Fruit fly (Drosophila melanogaster) ovary, adult (tissue): Measurements from ENCODE around the gene HemK1.

Source experiments
- CG17801 ChIP-seq: fragments of 200-800 bp; optimal IDR thresholded peaks from 2 replicates; lab custom pipeline; 2019; ENCODE audit warnings: missing biosample characterization, mild to moderate bottlenecking, missing genetic modification characterization, moderate library complexity; ENCODE audit not compliant: partially characterized antibody

The HemK1 gene

DNA sequence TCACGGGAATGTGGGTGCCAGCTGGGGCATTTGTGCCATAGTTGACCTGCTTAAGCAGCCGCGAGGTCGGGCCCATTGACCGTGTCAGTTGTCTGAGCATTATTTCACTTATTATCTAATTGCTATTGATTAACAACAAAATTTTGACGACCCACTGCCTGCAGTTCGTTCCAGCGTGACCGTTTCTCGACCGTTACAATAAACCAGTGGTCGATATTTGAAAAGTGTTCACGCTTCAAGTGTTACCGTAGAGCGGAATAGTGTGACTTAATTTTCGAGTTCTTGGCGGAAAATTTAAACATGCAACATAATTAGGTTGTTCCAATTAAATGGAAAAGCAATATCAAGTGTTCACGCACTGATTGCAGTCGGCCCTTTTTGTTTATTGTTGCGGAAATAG, at the start of gene HemK1:
TSS of gene HemK1 (minus strand) at position 190 of the 400 bp plus-strand sequence.
- peak; percentile 41 for TF ChIP-seq CG17801 (GFP tag; lab: Kevin White, UChicago)

DNA sequence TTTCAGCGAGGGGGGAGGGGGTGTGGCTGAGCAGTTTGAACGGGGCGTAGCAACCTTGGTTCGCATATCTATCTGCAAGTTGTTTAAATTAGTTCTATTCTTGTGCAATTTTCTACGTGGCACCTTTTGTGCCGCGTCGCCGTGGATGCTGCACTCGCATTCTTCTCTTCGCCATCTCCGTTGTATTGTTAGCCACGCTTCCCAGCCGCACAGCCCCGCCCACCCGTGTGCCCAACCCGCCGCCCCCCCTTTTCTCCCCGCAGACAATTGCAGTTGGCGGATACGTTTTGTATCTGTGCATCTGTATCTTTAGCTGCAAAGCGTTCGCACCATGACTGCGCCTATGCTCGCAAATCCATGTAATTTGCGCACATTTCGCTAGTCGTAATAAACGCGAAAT, 46.5 kb upstream of the HemK1 start:
- TF ChIP-seq CG17801 (GFP tag; lab: Kevin White, UChicago), result no peak

DNA sequence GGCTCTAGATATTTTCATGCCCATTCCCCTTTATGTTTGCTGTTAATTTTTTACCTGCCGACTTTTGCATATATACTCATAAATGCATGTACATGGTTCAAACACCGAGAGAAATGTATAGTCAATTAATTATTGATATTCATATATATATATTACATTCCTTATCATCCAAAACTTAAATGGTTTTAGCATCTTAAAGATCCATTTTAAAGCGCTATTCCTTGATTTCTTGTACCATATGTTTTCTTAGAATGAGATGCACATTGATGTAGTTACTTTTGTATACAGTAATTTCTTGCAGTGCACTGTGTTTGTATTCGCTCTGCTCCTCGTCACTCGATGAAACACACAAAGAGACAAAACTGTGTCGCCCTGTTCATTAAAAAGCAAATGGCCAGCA, 41.2 kb upstream of the HemK1 start:
- TF ChIP-seq CG17801 (GFP tag; lab: Kevin White, UChicago), result no peak

DNA sequence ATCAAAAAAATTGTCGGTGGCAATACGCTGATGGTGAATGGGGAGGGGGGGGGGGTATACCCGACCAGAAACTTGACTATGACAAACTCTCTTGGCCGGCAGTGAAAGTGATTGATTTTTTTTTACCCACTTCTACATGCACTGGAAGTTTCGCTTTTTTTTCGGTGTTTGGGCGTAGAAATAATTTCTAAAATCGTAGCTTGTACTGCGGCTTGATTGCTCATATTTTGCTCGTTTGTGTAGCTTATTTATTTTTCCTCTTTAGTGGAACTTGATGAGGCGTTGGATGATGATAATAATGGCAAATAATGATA, 36.2 kb upstream of the HemK1 start:
- TF ChIP-seq CG17801 (GFP tag; lab: Kevin White, UChicago), result no peak

DNA sequence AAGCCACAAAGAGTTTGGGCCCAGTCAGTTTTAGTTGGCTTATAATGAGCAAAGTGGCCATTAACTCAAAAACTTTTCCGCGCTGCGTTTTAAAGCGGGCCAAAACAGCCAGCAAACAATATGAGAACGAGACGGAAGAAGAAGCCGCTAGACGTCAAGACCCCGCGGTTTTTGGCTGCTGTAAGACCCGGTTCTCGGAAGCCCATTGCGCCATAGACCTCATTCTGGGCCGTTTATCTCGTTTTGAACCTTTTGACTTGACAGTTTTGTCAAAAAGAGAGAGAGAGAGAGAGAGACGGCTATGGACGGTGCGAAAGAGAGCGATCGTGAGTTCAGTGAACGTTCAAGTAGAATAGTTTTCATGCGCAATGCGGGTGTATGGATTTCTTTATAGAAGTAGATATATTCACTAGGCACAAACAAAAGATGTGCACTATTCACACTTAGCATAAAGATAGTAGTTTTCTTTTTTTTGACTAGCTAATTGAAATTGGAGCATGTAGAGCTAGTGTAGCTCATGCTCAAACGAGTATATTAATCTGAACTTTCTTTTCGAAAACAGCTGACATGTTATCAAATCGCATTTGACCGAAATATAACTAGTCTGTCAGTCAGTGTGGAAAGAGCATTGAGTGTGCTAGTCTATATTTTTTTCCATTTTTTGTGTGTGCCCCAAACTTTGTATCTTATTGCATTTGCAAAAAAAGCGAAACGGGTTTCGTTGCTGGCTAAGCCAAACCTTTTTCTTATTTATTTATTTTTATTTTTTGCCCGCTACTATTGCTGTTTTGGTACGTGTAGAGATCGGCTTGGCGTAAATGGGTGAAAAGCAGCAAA, 35.6 kb upstream of the HemK1 start:
- TF ChIP-seq CG17801 (GFP tag; lab: Kevin White, UChicago), result no peak

DNA sequence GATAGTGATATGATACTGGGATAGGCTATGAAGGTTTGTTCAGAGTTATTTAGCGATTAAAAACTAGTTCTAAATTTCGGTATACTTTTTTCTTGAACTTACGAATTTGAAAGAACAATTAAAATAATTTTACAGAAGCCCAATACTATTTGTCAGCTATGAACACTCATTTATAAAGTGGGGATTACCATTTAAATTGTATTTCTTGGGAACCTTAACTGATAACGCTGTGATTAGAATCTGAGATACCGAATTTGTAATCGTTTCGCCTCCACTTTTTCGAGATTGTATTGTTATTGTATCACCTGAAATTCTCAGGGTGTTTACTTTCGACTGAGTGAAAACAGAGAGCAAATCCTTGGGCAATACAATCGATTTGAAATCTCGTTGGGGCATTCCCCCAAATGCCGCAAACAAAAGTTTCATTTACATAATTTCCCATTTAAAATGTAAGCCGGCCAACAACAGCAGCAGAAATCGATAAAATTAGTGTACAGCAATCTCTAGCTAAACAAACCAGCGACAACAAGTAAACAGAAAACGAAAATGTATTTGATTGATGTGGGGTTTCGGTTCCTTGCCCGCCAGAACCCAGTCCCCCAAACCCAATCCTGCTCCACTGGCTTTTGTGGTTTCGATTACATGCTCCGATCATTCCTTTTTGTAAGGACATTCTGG, 33.3 kb upstream of the HemK1 start:
- TF ChIP-seq CG17801 (GFP tag; lab: Kevin White, UChicago), result no peak

DNA sequence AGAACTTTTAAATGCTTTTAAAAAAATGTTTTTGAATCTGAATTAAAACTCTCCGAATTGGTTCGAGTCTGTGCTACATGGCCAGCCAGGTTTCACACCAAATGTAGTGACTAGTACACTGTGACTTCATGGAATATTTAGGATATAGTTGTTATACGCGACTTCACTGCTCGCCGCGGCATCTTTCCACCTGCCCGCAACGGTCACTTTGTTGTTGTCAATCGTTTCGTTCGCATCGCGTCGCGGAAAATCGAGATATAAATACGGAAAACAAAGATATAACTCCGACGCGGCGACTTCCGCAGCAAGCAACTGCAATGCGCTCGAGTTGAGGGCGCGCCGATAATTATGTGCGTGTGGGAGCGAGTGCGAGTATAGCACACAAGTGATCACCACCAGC, 30.9 kb upstream of the HemK1 start, which contains the start of gene CG31637:
TSS of gene CG31637 (plus strand) at position 200 of the 400 bp plus-strand sequence.
- TF ChIP-seq CG17801 (GFP tag; lab: Kevin White, UChicago), result peak; percentile 65

DNA sequence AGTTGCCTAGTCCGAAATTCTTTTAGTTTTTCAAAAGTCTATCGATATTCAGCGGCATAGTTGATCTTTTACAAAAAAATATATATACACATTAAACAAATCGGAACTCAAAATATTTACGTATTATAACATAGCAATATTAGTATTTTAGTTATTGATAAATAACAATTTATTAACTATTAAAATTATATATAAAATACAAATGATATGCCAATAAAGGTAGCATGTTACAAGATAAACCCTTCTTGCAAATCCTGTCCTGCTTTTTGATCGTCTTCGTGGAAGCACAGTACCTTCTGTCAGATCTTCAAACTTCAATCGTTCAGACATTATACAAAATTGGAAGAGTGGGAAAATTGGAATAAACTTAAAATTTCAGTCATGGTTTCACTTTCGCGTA, 29.3 kb upstream of the HemK1 start, which contains the start of gene CG9550:
TSS of gene CG9550 (plus strand) at position 301 of the 400 bp plus-strand sequence.
- no peak for TF ChIP-seq CG17801 (GFP tag; lab: Kevin White, UChicago)

DNA sequence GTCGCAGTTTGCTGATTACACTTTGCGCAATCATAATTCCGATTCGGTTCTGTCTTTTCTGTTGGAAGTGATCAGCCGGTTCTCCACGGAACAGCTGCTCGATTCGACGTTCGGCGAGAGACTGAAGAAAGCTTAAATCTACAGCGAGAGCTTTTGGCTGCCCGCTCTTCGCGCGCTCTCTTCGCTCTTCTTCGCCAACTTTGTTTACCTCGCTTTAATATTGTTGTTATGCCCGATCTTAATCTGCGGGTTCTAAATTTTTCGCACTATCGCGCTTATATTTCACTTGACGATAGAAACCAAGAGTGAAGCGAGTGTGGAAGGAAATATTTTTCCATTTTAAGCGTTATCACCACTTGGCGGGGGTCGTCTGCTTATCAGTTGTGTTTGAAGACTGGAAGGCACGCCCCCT, 26.9 kb upstream of the HemK1 start, which contains the start of gene CG9547:
TSS of gene CG9547 (minus strand) at position 128 of the 412 bp plus-strand sequence.
- peak; percentile 76 for TF ChIP-seq CG17801 (GFP tag; lab: Kevin White, UChicago)

DNA sequence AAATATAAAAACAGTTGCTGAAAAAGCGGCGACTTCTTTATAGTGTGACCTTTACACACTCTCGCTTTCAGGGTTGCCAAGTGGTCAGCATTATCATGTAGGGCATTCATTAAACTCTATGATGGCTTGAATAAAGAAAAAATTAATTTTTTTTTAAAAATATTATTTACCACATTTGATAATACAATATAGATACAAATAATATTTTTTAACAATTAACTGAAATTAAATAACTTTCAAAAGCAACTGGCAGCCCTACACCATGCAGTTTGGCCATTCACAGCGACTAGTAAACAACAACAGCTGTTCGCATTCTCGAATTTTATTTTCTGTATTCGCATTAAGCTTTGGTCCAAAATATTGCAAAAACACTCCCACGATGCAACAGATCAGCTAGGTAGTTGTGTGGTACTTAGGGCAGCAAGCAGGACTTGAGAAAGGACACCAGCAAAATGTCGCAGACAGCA, 23.3 kb upstream of the HemK1 start, which contains the start of the genes Phf5a and CG31638:
TSS of gene Phf5a (minus strand) at position 61 of the 467 bp plus-strand sequence.
TSS of gene CG31638 (plus strand) at position 279 of the 467 bp plus-strand sequence.
- TF ChIP-seq CG17801 (GFP tag; lab: Kevin White, UChicago), result peak; percentile 65

DNA sequence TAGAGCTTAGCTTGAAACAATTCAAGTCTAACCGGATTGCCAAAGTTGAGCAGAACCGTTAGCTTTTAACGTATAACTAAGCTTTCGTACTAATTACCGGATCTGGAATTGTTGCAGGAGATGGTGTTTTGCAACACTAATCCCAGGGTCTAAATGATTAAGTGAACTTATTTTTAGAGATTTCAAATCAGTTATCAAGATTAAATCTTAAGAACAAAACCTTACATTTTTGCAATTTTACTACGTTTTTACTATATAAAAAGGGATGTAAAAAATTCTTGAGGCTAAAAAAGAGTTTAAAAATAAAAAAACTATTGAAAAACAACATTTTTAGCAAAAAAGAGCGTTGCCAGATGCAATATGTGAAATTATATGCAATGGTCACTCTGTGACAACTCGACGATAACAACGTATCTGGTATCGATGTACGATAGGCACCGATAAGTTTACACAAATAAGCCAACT, 21.2 kb upstream of the HemK1 start, which contains the start of the genes KFase and epsilonCOP:
TSS of gene KFase (minus strand) at position 81 of the 465 bp plus-strand sequence.
TSS of gene epsilonCOP (plus strand) at position 415 of the 465 bp plus-strand sequence.
- TF ChIP-seq CG17801 (GFP tag; lab: Kevin White, UChicago), result peak; percentile 54

DNA sequence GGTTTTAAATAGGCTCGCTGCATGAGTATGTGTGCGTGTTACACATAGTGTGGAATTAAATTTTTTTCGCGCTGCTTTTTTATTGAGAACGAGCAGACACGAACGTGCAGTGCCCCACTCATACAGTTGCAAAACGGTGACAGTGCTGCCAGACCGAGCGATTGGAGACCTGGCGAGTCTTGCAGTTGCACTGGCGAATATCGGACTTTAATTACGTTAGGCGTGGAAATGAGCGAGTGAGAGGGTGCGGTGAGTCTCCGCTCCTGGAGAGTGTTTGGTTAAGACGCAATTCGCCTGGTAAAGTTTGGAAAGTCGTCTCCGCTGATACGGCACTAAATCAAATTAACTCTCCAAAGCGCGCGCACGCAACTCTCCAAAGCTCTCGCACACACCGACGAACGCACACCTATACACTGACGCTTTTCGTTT, 13.8 kb upstream of the HemK1 start:
- TF ChIP-seq CG17801 (GFP tag; lab: Kevin White, UChicago), result peak; percentile 25

DNA sequence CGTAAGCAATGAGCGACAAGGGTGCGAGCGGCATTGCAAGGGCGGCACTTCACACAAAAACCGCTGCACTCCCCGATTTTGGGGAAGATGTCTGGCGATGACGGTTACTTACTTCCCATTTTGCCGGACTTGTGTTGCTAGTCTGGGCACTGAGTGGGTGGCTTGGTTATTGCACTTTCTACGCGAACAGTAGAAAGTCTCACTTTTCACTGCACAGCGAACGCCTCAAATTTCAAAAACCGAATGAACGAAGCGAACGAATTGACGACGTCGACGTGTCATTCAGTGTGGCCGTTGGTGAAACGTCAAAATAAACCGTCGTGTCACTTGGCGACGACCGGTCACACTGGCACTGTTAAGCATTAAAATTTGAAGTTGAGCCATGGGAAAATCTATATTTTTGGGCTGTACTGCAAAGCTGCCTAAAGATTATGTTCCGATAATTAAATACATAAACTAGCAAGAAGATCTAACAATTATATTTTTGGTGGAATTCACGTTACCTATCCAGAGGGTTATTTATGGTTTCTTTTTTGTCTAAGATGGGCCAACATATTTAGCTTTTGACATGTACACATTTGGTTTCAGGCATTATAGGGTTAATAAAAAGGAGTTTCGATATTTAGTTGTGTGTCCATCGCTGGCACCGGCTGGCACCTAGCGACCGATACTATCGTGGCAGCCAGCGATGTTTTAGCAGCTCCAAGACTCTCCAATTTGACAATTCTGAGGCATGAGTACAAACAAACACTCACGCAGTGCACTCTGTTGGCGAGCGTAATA, 12.9 kb upstream of the HemK1 start, which contains the start of the genes Sec61alpha and Daxx:
TSS of gene Sec61alpha (minus strand) at position 364 of the 783 bp plus-strand sequence.
TSS of gene Daxx (plus strand) at position 718 of the 783 bp plus-strand sequence.
- peak; percentile 67 for TF ChIP-seq CG17801 (GFP tag; lab: Kevin White, UChicago)
